Worm (Caenorhabditis elegans) whole organism, early embryonic: Measurements from ENCODE around the gene vab-15.

ENCODE experiments used
- B0310.2 ChIP-seq: sonication (generic microtip); optimal IDR thresholded peaks from 2 replicates; lab custom pipeline; 2016; ENCODE audit warnings: mild to moderate bottlenecking, missing genetic modification characterization, missing compliant biosample characterization
- F13C5.2 ChIP-seq: sonication (generic microtip); optimal IDR thresholded peaks from 2 replicates; lab custom pipeline; 2017; ENCODE audit warnings: mild to moderate bottlenecking, missing genetic modification characterization, inconsistent platforms, missing compliant biosample characterization
- aly-1 ChIP-seq: sonication (generic microtip); optimal IDR thresholded peaks from 2 replicates; lab custom pipeline; 2016; ENCODE audit warnings: missing genetic modification characterization, missing compliant biosample characterization
- ama-1 ChIP-seq: fragments of 150-350 bp; optimal IDR thresholded peaks from 2 replicates; lab custom pipeline; 2014
- ceh-13 ChIP-seq: fragments of 200-800 bp; sonication (Bioruptor generic); optimal IDR thresholded peaks from 2 replicates; lab custom pipeline; 2018; ENCODE audit warnings: mild to moderate bottlenecking, missing genetic modification characterization, missing compliant biosample characterization
- ceh-36 ChIP-seq: sonication (generic microtip); optimal IDR thresholded peaks from 2 replicates; lab custom pipeline; 2016; ENCODE audit warnings: missing genetic modification characterization, inconsistent platforms, missing compliant biosample characterization
- ets-7 ChIP-seq: sonication (generic microtip); optimal IDR thresholded peaks from 2 replicates; lab custom pipeline; 2016; ENCODE audit warnings: missing genotype, missing genetic modification characterization, missing compliant biosample characterization
- flt-1 ChIP-seq: fragments of 200-800 bp; sonication (Bioruptor generic); IDR thresholded peaks from 2 replicates; pipeline ENCODE4 v1.3.6; 2022; ENCODE audit warnings: missing genetic modification characterization, missing compliant biosample characterization
- hmbx-1 ChIP-seq: sonication (generic microtip); optimal IDR thresholded peaks from 2 replicates; lab custom pipeline; 2016; ENCODE audit warnings: mild to moderate bottlenecking, missing genetic modification characterization, missing compliant biosample characterization
- hmg-4 ChIP-seq: fragments of 200-800 bp; sonication (Bioruptor generic); optimal IDR thresholded peaks from 2 replicates; lab custom pipeline; 2018; ENCODE audit warnings: mild to moderate bottlenecking, missing genetic modification characterization, missing compliant biosample characterization
- hnd-1 ChIP-seq: sonication (generic microtip); optimal IDR thresholded peaks from 2 replicates; lab custom pipeline; 2016; ENCODE audit warnings: missing genetic modification characterization, missing compliant biosample characterization
- pes-1 ChIP-seq: fragments of 200-800 bp; sonication (Bioruptor generic); IDR thresholded peaks from 2 replicates; pipeline ENCODE4 v1.3.6; 2022; ENCODE audit warnings: missing genetic modification reagents, missing genetic modification characterization, missing compliant biosample characterization
- scrt-1 ChIP-seq: fragments of 200-800 bp; sonication (Bioruptor generic); IDR thresholded peaks from 2 replicates; pipeline ENCODE4 v1.3.6; 2022; ENCODE audit warnings: missing genetic modification characterization, missing compliant biosample characterization
- sea-1 ChIP-seq: fragments of 200-800 bp; sonication (Bioruptor generic); conservative IDR thresholded peaks from 2 replicates; pipeline ENCODE4 v1.3.6; 2022; ENCODE audit warnings: missing genetic modification characterization, missing compliant biosample characterization
- tbx-11 ChIP-seq: fragments of 200-800 bp; sonication (Bioruptor generic); IDR thresholded peaks from 2 replicates; pipeline ENCODE4 v1.3.6; 2022; ENCODE audit warnings: missing genetic modification characterization, missing compliant biosample characterization
- tbx-37 ChIP-seq: fragments of 200-800 bp; sonication (Bioruptor generic); conservative IDR thresholded peaks from 2 replicates; pipeline ENCODE4 v1.3.6; 2022; ENCODE audit warnings: missing genetic modification reagents, missing genetic modification characterization, missing compliant biosample characterization
- tra-4 ChIP-seq: sonication (generic microtip); optimal IDR thresholded peaks from 2 replicates; lab custom pipeline; 2017; ENCODE audit warnings: missing genetic modification characterization, missing compliant biosample characterization

vab-15 gene

DNA sequence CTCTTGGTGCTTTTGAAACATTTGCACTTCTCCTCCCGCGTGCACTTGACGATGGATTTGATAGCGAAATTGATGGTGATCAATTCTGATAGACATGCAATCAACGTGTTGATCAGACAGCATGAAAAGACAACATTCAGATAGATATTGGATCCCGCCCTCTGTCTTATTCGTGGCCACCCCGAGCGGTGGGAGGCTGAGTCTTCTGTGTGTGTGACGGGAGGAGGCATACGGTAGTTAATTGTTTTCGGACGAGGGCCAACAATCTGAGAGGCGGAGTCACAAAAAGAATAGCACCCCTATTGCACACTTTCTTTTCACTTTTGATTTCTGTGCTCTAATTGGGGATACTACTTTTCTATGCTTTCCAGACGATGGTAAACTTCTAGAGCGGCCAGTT, 1.2 kb upstream of the vab-15 start:
- TF ChIP-seq hmbx-1 (tag; lab: Kevin White, UChicago): no peak

DNA sequence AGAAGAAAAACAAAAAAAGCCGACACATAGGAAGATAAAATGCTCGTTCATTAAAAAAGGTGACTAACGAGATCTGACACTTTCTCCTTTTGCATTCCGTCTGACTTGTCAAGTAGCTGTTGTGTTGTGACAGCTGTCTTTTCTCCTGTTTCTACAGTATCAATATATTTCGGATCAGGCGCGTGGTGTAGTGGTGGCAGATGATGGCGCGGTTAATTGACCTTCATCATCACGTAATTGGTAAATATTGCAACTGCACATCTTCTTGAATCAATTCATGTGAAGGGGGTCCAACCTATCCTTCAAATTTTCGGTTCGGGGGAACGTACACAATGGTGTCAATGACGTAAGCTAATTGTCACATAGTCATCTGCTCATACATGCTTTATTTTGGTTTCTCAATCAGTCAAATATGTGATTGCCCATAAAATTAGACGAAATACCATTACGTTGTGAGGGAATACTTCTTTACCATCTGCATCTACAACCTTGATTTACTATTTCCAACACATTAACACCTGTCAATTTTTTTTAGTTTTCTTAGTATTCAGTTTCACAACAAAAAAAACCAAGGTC, 1.2 kb downstream of the vab-15 start:
- TF ChIP-seq ama-1 (lab: Kevin White, UChicago) (no peak), tbx-37 (no peak), pes-1 (no peak), ceh-36 (tag; lab: Kevin White, UChicago) (no peak), ets-7 (tag; lab: Kevin White, UChicago) (no peak), tbx-11 (GFP tag; lab: Robert Waterston, UW) (no peak), scrt-1 (no peak), hmg-4 (GFP tag; lab: Kevin White, UChicago) (no peak), hnd-1 (tag; lab: Kevin White, UChicago) (no peak), sea-1 (GFP tag; lab: Robert Waterston, UW) (no peak), flt-1 (GFP tag; lab: Robert Waterston, UW) (no peak), aly-1 (tag; lab: Kevin White, UChicago) (no peak), B0310.2 (tag; lab: Kevin White, UChicago) (no peak), tra-4 (tag; lab: Kevin White, UChicago) (no peak), F13C5.2 (tag; lab: Kevin White, UChicago) (no peak), ceh-13 (GFP tag; lab: Kevin White, UChicago) (no peak), hmbx-1 (tag; lab: Kevin White, UChicago) (no peak)

DNA sequence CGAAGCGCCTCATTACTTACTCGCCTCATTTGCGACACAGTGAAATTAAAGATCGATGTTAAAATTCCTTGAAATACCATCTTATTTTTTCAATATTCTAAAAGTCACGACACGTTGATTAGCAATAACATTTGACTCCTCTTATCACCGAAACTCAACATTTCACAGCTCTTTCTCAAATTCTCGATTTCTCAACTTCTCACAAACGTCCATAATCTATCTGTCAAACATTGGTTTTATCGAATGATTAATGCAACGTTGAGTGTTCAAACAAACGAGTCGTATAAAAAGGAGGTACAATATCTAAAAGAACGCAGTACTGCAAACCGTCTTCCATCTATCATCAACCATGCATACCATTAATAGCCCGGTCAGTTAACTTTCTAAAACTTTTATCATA, 3.2 kb downstream of the vab-15 start, which contains the start of gene lec-8:
lec-8 (plus strand) TSS at position 314 of the 400 bp plus-strand sequence.
- no peak for TF ChIP-seq tbx-11 (GFP tag; lab: Robert Waterston, UW)
- TF ChIP-seq hmg-4 (GFP tag; lab: Kevin White, UChicago): no peak
- TF ChIP-seq aly-1 (tag; lab: Kevin White, UChicago): no peak
- TF ChIP-seq hnd-1 (tag; lab: Kevin White, UChicago): no peak
- TF ChIP-seq pes-1: no peak
- TF ChIP-seq ceh-13 (GFP tag; lab: Kevin White, UChicago): no peak
- TF ChIP-seq tra-4 (tag; lab: Kevin White, UChicago): no peak
- TF ChIP-seq ceh-36 (tag; lab: Kevin White, UChicago): no peak
- no peak for TF ChIP-seq ets-7 (tag; lab: Kevin White, UChicago)
- no peak for TF ChIP-seq flt-1 (GFP tag; lab: Robert Waterston, UW)
- no peak for TF ChIP-seq scrt-1
- TF ChIP-seq F13C5.2 (tag; lab: Kevin White, UChicago): no peak
- no peak for TF ChIP-seq sea-1 (GFP tag; lab: Robert Waterston, UW)
- no peak for TF ChIP-seq hmbx-1 (tag; lab: Kevin White, UChicago)
- no peak for TF ChIP-seq ama-1 (lab: Kevin White, UChicago)
- no peak for TF ChIP-seq B0310.2 (tag; lab: Kevin White, UChicago)
- TF ChIP-seq tbx-37: no peak

DNA sequence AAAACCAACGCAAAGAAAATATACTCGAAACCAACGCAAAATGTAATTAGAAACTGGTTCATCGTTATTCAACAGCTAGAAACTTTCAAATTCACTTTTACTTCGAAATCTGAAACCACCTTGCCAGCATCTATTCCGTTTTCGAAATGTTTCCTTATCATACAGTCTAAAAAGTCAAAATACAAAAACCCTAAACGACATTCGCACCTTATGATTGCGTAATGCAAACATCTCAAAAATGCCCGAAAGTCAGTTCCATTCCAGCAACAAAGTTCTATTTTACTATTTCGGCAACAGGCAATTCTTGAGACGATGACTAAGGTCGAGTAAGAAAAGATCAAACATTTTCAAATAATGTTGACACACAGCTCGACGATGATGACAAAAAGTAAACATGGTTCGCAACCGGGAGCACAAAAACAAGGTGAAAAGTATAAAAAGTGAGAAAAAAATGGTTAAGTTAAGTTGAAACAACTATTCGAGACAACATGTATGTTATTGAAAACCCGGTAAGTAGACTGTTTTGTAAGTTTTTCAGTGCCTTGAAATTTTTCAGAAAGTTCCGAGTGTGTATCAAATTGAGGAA, 4.8 kb downstream of the vab-15 start, which contains the start of gene lec-7:
lec-7 (plus strand) TSS at position 297 of the 586 bp plus-strand sequence.
- TF ChIP-seq ceh-13 (GFP tag; lab: Kevin White, UChicago) (no peak), hmbx-1 (tag; lab: Kevin White, UChicago) (no peak), scrt-1 (no peak)

DNA sequence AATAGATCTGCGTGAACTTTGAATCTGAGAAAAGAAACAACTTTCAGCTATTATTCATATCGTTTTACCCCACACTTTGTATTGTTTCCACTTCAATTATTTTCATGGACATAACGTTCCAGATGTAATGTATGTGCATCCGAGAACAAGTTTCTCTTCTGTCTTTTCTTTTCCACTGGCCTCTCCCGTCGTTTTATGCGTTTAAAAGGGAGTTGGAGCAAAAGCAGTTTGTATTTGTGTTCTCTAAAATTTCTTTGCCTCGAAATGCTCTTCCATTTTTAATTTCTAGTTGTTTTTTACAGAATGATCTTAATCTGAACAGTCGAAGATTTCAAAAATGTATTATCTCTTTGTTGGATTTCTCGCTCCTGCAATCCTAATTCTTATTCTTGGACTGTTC, 9.5 kb downstream of the vab-15 start, which contains the start of gene R07B1.11:
R07B1.11 (plus strand) TSS at position 301 of the 400 bp plus-strand sequence.
- no peak for TF ChIP-seq ama-1 (lab: Kevin White, UChicago)
- no peak for TF ChIP-seq ceh-13 (GFP tag; lab: Kevin White, UChicago)
- no peak for TF ChIP-seq B0310.2 (tag; lab: Kevin White, UChicago)
- TF ChIP-seq tbx-11 (GFP tag; lab: Robert Waterston, UW): no peak
- no peak for TF ChIP-seq pes-1
- TF ChIP-seq hnd-1 (tag; lab: Kevin White, UChicago): no peak
- TF ChIP-seq flt-1 (GFP tag; lab: Robert Waterston, UW): no peak
- TF ChIP-seq scrt-1: no peak
- TF ChIP-seq hmbx-1 (tag; lab: Kevin White, UChicago): no peak
- no peak for TF ChIP-seq F13C5.2 (tag; lab: Kevin White, UChicago)
- no peak for TF ChIP-seq tra-4 (tag; lab: Kevin White, UChicago)
- TF ChIP-seq aly-1 (tag; lab: Kevin White, UChicago): no peak
- TF ChIP-seq sea-1 (GFP tag; lab: Robert Waterston, UW): no peak
- TF ChIP-seq hmg-4 (GFP tag; lab: Kevin White, UChicago): no peak
- TF ChIP-seq ets-7 (tag; lab: Kevin White, UChicago): no peak
- TF ChIP-seq ceh-36 (tag; lab: Kevin White, UChicago): no peak
- no peak for TF ChIP-seq tbx-37

DNA sequence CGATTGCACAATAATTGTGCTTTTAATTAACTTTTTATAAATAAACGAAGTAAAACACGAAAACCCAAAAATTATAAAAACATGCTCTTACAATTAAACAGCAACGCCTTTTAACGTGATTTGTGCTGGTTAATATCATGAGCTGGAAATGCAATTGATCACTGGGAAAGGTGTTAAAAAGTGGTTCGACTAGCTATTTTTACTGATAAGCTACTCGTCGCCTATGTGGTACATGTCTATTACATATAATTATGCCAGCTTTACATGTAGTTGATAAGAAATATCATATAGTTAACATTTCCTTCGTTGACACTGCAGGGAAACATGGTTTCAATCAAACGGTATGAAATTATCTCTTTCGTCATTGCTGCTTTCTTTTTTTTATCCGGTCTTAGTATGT, 11.0 kb downstream of the vab-15 start, which contains the start of gene scav-5:
scav-5 (plus strand) TSS at position 297 of the 400 bp plus-strand sequence.
- TF ChIP-seq tra-4 (tag; lab: Kevin White, UChicago) (no peak), flt-1 (GFP tag; lab: Robert Waterston, UW) (no peak), hnd-1 (tag; lab: Kevin White, UChicago) (no peak), ceh-36 (tag; lab: Kevin White, UChicago) (no peak), tbx-11 (GFP tag; lab: Robert Waterston, UW) (no peak), F13C5.2 (tag; lab: Kevin White, UChicago) (no peak)

DNA sequence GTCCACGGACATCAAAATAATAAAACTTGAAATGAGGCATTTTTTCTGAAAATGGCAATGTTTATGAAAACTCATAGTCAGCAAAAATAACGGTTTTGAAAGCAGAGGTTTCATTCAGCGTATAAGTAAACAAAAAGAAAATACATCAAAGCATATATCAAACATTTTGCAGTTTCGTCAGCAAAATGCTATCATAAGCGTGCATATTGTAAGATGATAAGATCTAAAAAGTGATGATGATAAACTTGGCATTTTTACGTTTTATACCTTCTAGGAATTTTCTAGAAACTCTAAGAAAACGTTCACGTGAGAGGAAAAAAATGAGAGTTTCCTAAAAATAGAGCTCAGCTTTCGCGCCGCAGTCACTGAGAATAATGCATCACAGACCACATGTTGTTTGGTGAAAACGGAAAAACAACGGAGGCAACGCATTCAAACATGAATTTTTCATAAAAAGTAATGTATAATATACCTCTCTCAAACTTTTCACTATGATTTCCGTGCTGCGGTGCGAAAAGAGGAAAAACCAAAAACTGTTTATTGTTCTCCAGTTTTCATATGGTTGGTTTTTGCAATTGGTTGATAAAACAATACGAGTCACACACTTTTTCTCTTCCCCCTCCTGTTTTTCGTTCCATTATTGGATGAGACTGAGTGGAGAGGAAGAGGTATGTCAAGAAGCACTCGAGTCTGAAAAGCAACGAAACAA, 16.0 kb downstream of the vab-15 start, which contains the start of the genes gst-36 and R07B1.5:
gst-36 (minus strand) TSS at position 45 of the 709 bp plus-strand sequence.
R07B1.5 (plus strand) TSS at position 665 of the 709 bp plus-strand sequence.
- no peak for TF ChIP-seq pes-1
- TF ChIP-seq hmbx-1 (tag; lab: Kevin White, UChicago): no peak
- TF ChIP-seq F13C5.2 (tag; lab: Kevin White, UChicago): no peak
- no peak for TF ChIP-seq B0310.2 (tag; lab: Kevin White, UChicago)
- no peak for TF ChIP-seq hnd-1 (tag; lab: Kevin White, UChicago)
- no peak for TF ChIP-seq flt-1 (GFP tag; lab: Robert Waterston, UW)
- no peak for TF ChIP-seq scrt-1
- no peak for TF ChIP-seq ama-1 (lab: Kevin White, UChicago)
- TF ChIP-seq sea-1 (GFP tag; lab: Robert Waterston, UW): no peak
- no peak for TF ChIP-seq ceh-13 (GFP tag; lab: Kevin White, UChicago)
- no peak for TF ChIP-seq tra-4 (tag; lab: Kevin White, UChicago)
- TF ChIP-seq aly-1 (tag; lab: Kevin White, UChicago): no peak
- no peak for TF ChIP-seq ceh-36 (tag; lab: Kevin White, UChicago)
- no peak for TF ChIP-seq tbx-37
- no peak for TF ChIP-seq hmg-4 (GFP tag; lab: Kevin White, UChicago)
- no peak for TF ChIP-seq tbx-11 (GFP tag; lab: Robert Waterston, UW)
- no peak for TF ChIP-seq ets-7 (tag; lab: Kevin White, UChicago)
